Worm (Caenorhabditis elegans): ENCODE results near the gene str-57.

DNA sequence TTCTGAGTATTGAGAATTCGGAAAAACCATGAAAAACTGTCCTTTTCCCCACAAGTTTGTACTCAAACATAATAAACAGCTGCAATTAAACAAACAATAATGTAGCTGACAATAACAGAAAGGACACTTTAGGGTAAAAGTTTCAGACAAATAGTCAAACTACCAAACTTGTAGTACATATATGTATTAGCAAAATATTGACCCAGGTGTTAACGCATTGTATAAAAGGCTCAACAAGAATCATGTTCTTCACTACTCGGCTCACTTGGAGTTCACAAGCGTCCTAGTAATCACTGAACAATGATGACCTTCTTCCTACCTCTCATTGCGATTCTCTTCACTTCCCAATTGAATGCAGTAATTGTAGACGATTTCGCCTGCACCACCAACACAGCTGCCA, 41.4 kb downstream of the str-57 start, which contains the start of gene F35E8.6:
- no peak for TF ChIP-seq pes-1 (GFP tag; IDR thresholded peaks at IDR 0.05)
- no peak for TF ChIP-seq hmg-4 (GFP tag; optimal IDR thresholded peaks at IDR 0.05)
- no peak for TF ChIP-seq flt-1 (GFP tag; IDR thresholded peaks at IDR 0.05)
- TF ChIP-seq ama-1 (optimal IDR thresholded peaks at IDR 0.05), result no peak
- no peak for TF ChIP-seq hmbx-1 (tag; optimal IDR thresholded peaks at IDR 0.05)
- TF ChIP-seq ceh-13 (GFP tag; optimal IDR thresholded peaks at IDR 0.05), result no peak
- TF ChIP-seq ets-7 (tag; optimal IDR thresholded peaks at IDR 0.05), result no peak
- no peak for TF ChIP-seq aly-1 (tag; optimal IDR thresholded peaks at IDR 0.05)
- no peak for TF ChIP-seq tbx-37 (GFP tag; conservative IDR thresholded peaks at IDR 0.05)
- no peak for TF ChIP-seq scrt-1 (GFP tag; IDR thresholded peaks at IDR 0.05)
- TF ChIP-seq F13C5.2 (tag; optimal IDR thresholded peaks at IDR 0.05), result no peak
